Worm (Caenorhabditis elegans): ENCODE measurements around the gene C08B11.9.

The C08B11.9 gene

DNA sequence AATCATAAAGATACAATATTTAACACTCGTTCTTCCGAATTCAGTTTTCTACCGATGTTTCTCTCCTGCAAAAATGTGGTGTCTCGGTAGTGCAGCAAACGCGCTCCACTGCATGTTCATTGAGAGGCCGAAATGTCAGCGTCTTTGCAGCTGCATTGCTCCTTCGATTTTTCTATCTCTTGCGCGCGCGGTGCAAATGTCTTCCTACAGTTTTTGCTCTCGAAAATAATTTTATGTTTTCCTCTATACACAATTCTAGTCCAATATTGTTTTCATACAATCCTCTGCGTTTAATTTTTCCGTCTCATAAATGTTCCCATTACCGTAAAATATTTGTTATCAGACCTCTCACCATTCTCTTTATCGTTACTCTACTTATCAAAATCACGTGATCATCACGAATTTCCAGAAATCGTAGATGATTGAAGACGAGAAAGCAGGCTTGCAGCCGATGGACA is 24.4 kb upstream of the C08B11.9 start, which contains the start of gene ufd-2 (continued):
- TF ChIP-seq aha-1 (tag) (peak; percentile 2), egl-43 (GFP tag; IDR thresholded peaks at IDR 0.05) (no peak), tag-97 (GFP tag; IDR thresholded peaks at IDR 0.05) (no peak), spr-1 (tag; optimal IDR thresholded peaks at IDR 0.05) (no peak), nhr-48 (tag; optimal IDR thresholded peaks at IDR 0.05) (no peak), rbr-2 (tag; optimal IDR thresholded peaks at IDR 0.05) (peak; percentile 64), unc-39 (tag; optimal IDR thresholded peaks at IDR 0.05) (no peak), D1046.2 (GFP tag; IDR thresholded peaks at IDR 0.05) (no peak), madf-5 (GFP tag; IDR thresholded peaks at IDR 0.05) (no peak), ceh-20 (GFP tag; IDR thresholded peaks at IDR 0.05) (no peak), daf-16 (GFP tag; optimal IDR thresholded peaks at IDR 0.05) (no peak), daf-16 (tag; optimal IDR thresholded peaks at IDR 0.05) (peak; percentile 64), ceh-32 (tag; optimal IDR thresholded peaks at IDR 0.05; ENCODE audit: poor library complexity) (no peak), hmg-1.1 (GFP tag; IDR thresholded peaks at IDR 0.05) (no peak), zip-11 (GFP tag; IDR thresholded peaks at IDR 0.05) (no peak), F26F4.8 (GFP tag; conservative IDR thresholded peaks at IDR 0.05) (no peak), mep-1 (tag; optimal IDR thresholded peaks at IDR 0.05) (peak; percentile 84), R02D3.7 (tag; optimal IDR thresholded peaks at IDR 0.05) (no peak), nhr-77 (tag; optimal IDR thresholded peaks at IDR 0.05) (peak; percentile 80), zfp-3 (GFP tag; conservative IDR thresholded peaks at IDR 0.05) (no peak), mxl-3 (GFP tag; optimal IDR thresholded peaks at IDR 0.05) (peak; percentile 69), mes-2 (tag; optimal IDR thresholded peaks at IDR 0.05; ENCODE audit: poor library complexity, severe bottlenecking) (peak; percentile 94), cey-2 (tag; optimal IDR thresholded peaks at IDR 0.05; ENCODE audit: borderline replicate concordance, insufficient read depth) (no peak), sdz-12 (GFP tag; optimal IDR thresholded peaks at IDR 0.05) (no peak), dve-1 (tag; optimal IDR thresholded peaks at IDR 0.05; ENCODE audit: insufficient read depth) (peak; percentile 45), attf-4 (tag; optimal IDR thresholded peaks at IDR 0.05) (no peak), zfp-2 (tag; optimal IDR thresholded peaks at IDR 0.05) (no peak), dmd-8 (GFP tag; IDR thresholded peaks at IDR 0.05) (no peak), set-16 (GFP tag; IDR thresholded peaks at IDR 0.05) (no peak), nhr-25 (tag; optimal IDR thresholded peaks at IDR 0.05; ENCODE audit: borderline replicate concordance, insufficient read depth) (peak; percentile 31), hif-1 (tag; optimal IDR thresholded peaks at IDR 0.05) (no peak), dpl-1 (GFP tag; optimal IDR thresholded peaks at IDR 0.05) (peak; percentile 57), nhr-11 (tag; optimal IDR thresholded peaks at IDR 0.05) (peak; percentile 70), lin-39 (tag; optimal IDR thresholded peaks at IDR 0.05) (no peak), tra-1 (GFP tag; IDR thresholded peaks at IDR 0.05) (no peak), mdt-29 (GFP tag; IDR thresholded peaks at IDR 0.05) (no peak), nhr-42 (GFP tag; IDR thresholded peaks at IDR 0.05) (no peak), dmd-6 (GFP tag; IDR thresholded peaks at IDR 0.05) (no peak; the same call in 1 of the 2 replicates), ZK337.2 (GFP tag; IDR thresholded peaks at IDR 0.05) (no peak), lim-7 (GFP tag; IDR thresholded peaks at IDR 0.05) (no peak), ctbp-1 (GFP tag; IDR thresholded peaks at IDR 0.05) (no peak), ZK546.5 (tag; optimal IDR thresholded peaks at IDR 0.05) (no peak), arid-1 (GFP tag; conservative IDR thresholded peaks at IDR 0.05) (no peak), aly-2 (tag; optimal IDR thresholded peaks at IDR 0.05) (no peak), jun-1 (tag; optimal IDR thresholded peaks at IDR 0.05) (no peak), spr-3 (GFP tag; optimal IDR thresholded peaks at IDR 0.05) (no peak), T20F7.1 (GFP tag; optimal IDR thresholded peaks at IDR 0.05) (peak; percentile 80), nhr-76 (tag; optimal IDR thresholded peaks at IDR 0.05) (no peak), ztf-7 (tag; optimal IDR thresholded peaks at IDR 0.05) (no peak), hlh-11 (tag; optimal IDR thresholded peaks at IDR 0.05) (peak; percentile 47), nhr-237 (tag; optimal IDR thresholded peaks at IDR 0.05) (no peak), Y48G9A.11 (GFP tag; IDR thresholded peaks at IDR 0.05) (no peak)
